Fruit fly (Drosophila melanogaster): ENCODE measurements around the gene Spindly.

dm6 chr2L:3547512-3547911 is 17.4 kb upstream of the Spindly start:
- TF ChIP-seq CG8478 (optimal IDR thresholded peaks at IDR 0.05) (no peak), CTCF (optimal IDR thresholded peaks at IDR 0.05) (no peak)

Data from S2 (cell line).